Worm (Caenorhabditis elegans) whole organism, L1 larva: ENCODE measurements around the gene C05D12.7.

Experiments
- lin-39 ChIP-seq: fragments of 150-350 bp; optimal IDR thresholded peaks from 2 replicates; lab custom pipeline; 2014; ENCODE audit warnings: missing biosample characterization, missing genetic modification reagents, missing genetic modification characterization
- rnt-1 ChIP-seq: sonication (generic microtip); optimal IDR thresholded peaks from 2 replicates; lab custom pipeline; 2016; ENCODE audit warnings: mild to moderate bottlenecking, missing genetic modification characterization, moderate library complexity, missing compliant biosample characterization

DNA sequence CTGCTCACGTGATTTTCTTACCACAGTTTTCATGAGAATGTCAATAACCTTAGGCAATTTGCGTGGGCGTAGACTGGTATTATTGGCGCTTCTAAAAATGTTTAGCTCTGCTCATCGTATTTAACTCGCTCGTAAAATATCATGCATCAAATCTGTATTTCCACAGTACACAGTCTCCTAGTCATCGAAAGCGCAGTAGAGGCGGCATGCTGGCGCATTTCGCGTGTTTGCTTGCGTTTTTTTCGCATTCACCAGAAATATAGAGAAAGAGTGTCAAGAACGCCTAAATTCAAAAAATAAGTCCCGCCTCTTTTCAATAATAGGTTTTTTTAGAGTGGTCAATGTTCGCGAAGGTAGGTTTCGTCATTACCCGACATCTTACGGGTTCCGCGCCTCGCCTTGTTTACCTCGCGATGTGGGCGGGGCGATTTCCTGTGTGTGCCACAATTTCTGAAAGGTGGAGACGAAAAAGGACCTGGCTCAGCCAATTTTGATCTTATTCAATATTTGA is 33.2 kb upstream of the C05D12.7 start:
- TF ChIP-seq lin-39, result peak; percentile 34
- TF ChIP-seq rnt-1 (tag; lab: Kevin White, UChicago), result peak; percentile 23
